Fruit fly (Drosophila melanogaster) whole organism, embryonic: ENCODE data around the gene mxt.
A peak's percentile ranks its signal among the peaks of the same experiment; 100 is the strongest.

ENCODE experiments used
- Ada2b ChIP-seq: fragments of 200-800 bp; sonication (Bioruptor generic); IDR thresholded peaks from 2 replicates; pipeline ENCODE4 v1.3.6; 2022; ENCODE audit warnings: missing biosample characterization, missing genetic modification characterization
- Awh ChIP-seq: fragments of 200-800 bp; sonication (Bioruptor generic); IDR thresholded peaks from 2 replicates; pipeline ENCODE4, ENCODE4 v1.3.6; 2022; ENCODE audit warnings: missing biosample characterization, missing genetic modification characterization
- BtbVII ChIP-seq: fragments of 200-800 bp; sonication (Bioruptor generic); optimal IDR thresholded peaks from 3 replicates; lab custom pipeline; 2017; ENCODE audit warnings: missing biosample characterization, mild to moderate bottlenecking, missing genetic modification characterization
- CG12104 ChIP-seq: fragments of 200-800 bp; sonication (Bioruptor generic); optimal IDR thresholded peaks from 3 replicates; lab custom pipeline; 2016; ENCODE audit warnings: missing biosample characterization, missing genetic modification characterization
- CG12769 ChIP-seq: fragments of 200-800 bp; sonication (Bioruptor generic); optimal IDR thresholded peaks from 2 replicates; lab custom pipeline; 2019; ENCODE audit warnings: missing biosample characterization, mild to moderate bottlenecking, missing genetic modification characterization, moderate library complexity
- CG14667 ChIP-seq: fragments of 200-800 bp; sonication (Bioruptor generic); IDR thresholded peaks from 2 replicates; pipeline ENCODE4 v1.3.6; 2022; ENCODE audit warnings: missing biosample characterization, missing genetic modification characterization
- CG1529 ChIP-seq: fragments of 200-800 bp; sonication (Bioruptor generic); optimal IDR thresholded peaks from 3 replicates; lab custom pipeline; 2018; ENCODE audit warnings: missing biosample characterization, missing genetic modification characterization
- CG17612 ChIP-seq: fragments of 200-800 bp; sonication (Bioruptor generic); IDR thresholded peaks from 2 replicates; pipeline ENCODE4 v1.3.6; 2022; ENCODE audit warnings: missing biosample characterization, missing genetic modification characterization
- CG1832 ChIP-seq: fragments of 200-800 bp; sonication (Bioruptor generic); optimal IDR thresholded peaks from 2 replicates; lab custom pipeline; 2017; ENCODE audit warnings: missing biosample characterization, mild to moderate bottlenecking, missing genetic modification characterization, inconsistent platforms
- CG32767 ChIP-seq: fragments of 200-800 bp; sonication (Bioruptor generic); IDR thresholded peaks from 2 replicates; pipeline ENCODE4 v1.3.6; 2022; ENCODE audit warnings: missing biosample characterization, missing genetic modification characterization
- CG3407 ChIP-seq: fragments of 200-800 bp; sonication (Bioruptor generic); optimal IDR thresholded peaks from 2 replicates; lab custom pipeline; 2018; ENCODE audit warnings: missing biosample characterization, mild to moderate bottlenecking, missing genetic modification characterization
- CG42726 ChIP-seq: fragments of 200-800 bp; sonication (Bioruptor generic); IDR thresholded peaks from 2 replicates; pipeline ENCODE4 v1.3.6; 2022; ENCODE audit warnings: missing biosample characterization, missing genetic modification characterization; ENCODE audit not compliant: partially characterized antibody
- CG4404 ChIP-seq: fragments of 200-800 bp; sonication (Bioruptor generic); IDR thresholded peaks from 2 replicates; pipeline ENCODE4 v1.3.6; 2022; ENCODE audit warnings: missing biosample characterization, missing genetic modification characterization
- CG6654 ChIP-seq: fragments of 200-800 bp; sonication (Bioruptor generic); optimal IDR thresholded peaks from 2 replicates; lab custom pipeline; 2017; ENCODE audit warnings: missing biosample characterization, mild to moderate bottlenecking, missing genetic modification characterization
- CG6854 ChIP-seq: fragments of 200-800 bp; sonication (Bioruptor generic); optimal IDR thresholded peaks from 3 replicates; lab custom pipeline; 2017; ENCODE audit warnings: missing biosample characterization, mild to moderate bottlenecking, missing genetic modification characterization
- CG8290 ChIP-seq, 3 experiments: fragments of 200-800 bp; sonication (Bioruptor generic); optimal IDR thresholded peaks; 2 replicates each; lab custom pipeline; 2016 to 2019; ENCODE audit warnings: missing biosample characterization in 3 of 3, missing genetic modification characterization in 3 of 3, mild to moderate bottlenecking in 2 of 3, moderate library complexity in 1 of 3
- Chrac-16 ChIP-seq: fragments of 200-800 bp; sonication (Bioruptor generic); optimal IDR thresholded peaks from 3 replicates; lab custom pipeline; 2016; ENCODE audit warnings: missing biosample characterization, missing genetic modification characterization
- D19A ChIP-seq: fragments of 200-800 bp; optimal IDR thresholded peaks from 3 replicates; lab custom pipeline; 2019; ENCODE audit warnings: missing biosample characterization, mild to moderate bottlenecking, missing genetic modification characterization, moderate library complexity
- D19B ChIP-seq: fragments of 200-800 bp; sonication (Bioruptor generic); optimal IDR thresholded peaks from 2 replicates; lab custom pipeline; 2017; ENCODE audit warnings: missing biosample characterization, mild to moderate bottlenecking, missing genetic modification characterization
- Dip3 ChIP-seq: fragments of 200-800 bp; sonication (Bioruptor generic); optimal IDR thresholded peaks from 3 replicates; lab custom pipeline; 2016; ENCODE audit warnings: missing biosample characterization, missing genetic modification characterization
- Dll ChIP-seq: fragments of 200-800 bp; sonication (Bioruptor generic); IDR thresholded peaks from 4 replicates; pipeline ENCODE4 v1.3.6; 2022; ENCODE audit warnings: missing biosample characterization, missing genetic modification characterization; ENCODE audit not compliant: partially characterized antibody
- E2f2 ChIP-seq: fragments of 200-800 bp; sonication (Bioruptor generic); IDR thresholded peaks from 2 replicates; pipeline ENCODE4 v1.3.6; 2022; ENCODE audit warnings: missing biosample characterization, missing genetic modification characterization
- Lhr ChIP-seq: fragments of 200-800 bp; sonication (Bioruptor generic); optimal IDR thresholded peaks from 3 replicates; lab custom pipeline; 2017; ENCODE audit warnings: mild to moderate bottlenecking, missing biosample characterization, missing genetic modification reagents, missing genetic modification characterization
- Max ChIP-seq: fragments of 200-800 bp; sonication (Bioruptor generic); optimal IDR thresholded peaks from 2 replicates; lab custom pipeline; 2016; ENCODE audit warnings: missing biosample characterization, mild to moderate bottlenecking, missing genetic modification characterization
- Side ChIP-seq: fragments of 200-800 bp; sonication (Bioruptor generic); optimal IDR thresholded peaks from 2 replicates; lab custom pipeline; 2016; ENCODE audit warnings: missing biosample characterization, missing genetic modification characterization
- Stat92E ChIP-seq, 3 experiments: fragments of >200 bp in 2 of 3; fragments of 200-800 bp in 1 of 3; sonication (Bioruptor generic) in 1 of 3; optimal IDR thresholded peaks; 2 replicates each; lab custom pipeline; 2017 to 2019; ENCODE audit warnings: missing biosample characterization in 3 of 3, missing genetic modification characterization in 3 of 3, mild to moderate bottlenecking in 1 of 3, moderate library complexity in 1 of 3
- Usf ChIP-seq: fragments of 200-800 bp; sonication (Bioruptor generic); optimal IDR thresholded peaks from 2 replicates; lab custom pipeline; 2017; ENCODE audit warnings: missing genotype, missing biosample characterization, missing genetic modification characterization
- ab ChIP-seq: fragments of 200-800 bp; sonication (Bioruptor generic); optimal IDR thresholded peaks from 2 replicates; lab custom pipeline; 2016; ENCODE audit warnings: missing biosample characterization, missing genetic modification characterization
- bcd ChIP-seq: fragments of 200-800 bp; sonication (Bioruptor generic); optimal IDR thresholded peaks from 2 replicates; lab custom pipeline; 2017; ENCODE audit warnings: missing biosample characterization, mild to moderate bottlenecking, missing genetic modification characterization
- chif ChIP-seq, 2 experiments: fragments of 200-800 bp; sonication (Bioruptor generic); optimal IDR thresholded peaks; 3 replicates each; lab custom pipeline; 2016; ENCODE audit warnings: missing biosample characterization in 2 of 2, missing genetic modification characterization in 2 of 2
- chm ChIP-seq: fragments of 200-800 bp; sonication (Bioruptor generic); IDR thresholded peaks from 2 replicates; pipeline ENCODE4 v1.3.6; 2022; ENCODE audit warnings: missing biosample characterization, missing genetic modification characterization
- chn ChIP-seq: fragments of 200-800 bp; sonication (Bioruptor generic); optimal IDR thresholded peaks from 2 replicates; lab custom pipeline; 2016; ENCODE audit warnings: missing biosample characterization, missing genetic modification characterization
- eyg ChIP-seq: fragments of 200-800 bp; sonication (Bioruptor generic); optimal IDR thresholded peaks from 3 replicates; lab custom pipeline; 2016; ENCODE audit warnings: missing biosample characterization, missing genetic modification characterization
- fd3F ChIP-seq: fragments of 200-800 bp; sonication (Bioruptor generic); optimal IDR thresholded peaks from 2 replicates; lab custom pipeline; 2018; ENCODE audit warnings: missing biosample characterization, mild to moderate bottlenecking, missing genetic modification characterization, moderate library complexity
- fd96Cb ChIP-seq: fragments of 200-800 bp; sonication (Bioruptor generic); optimal IDR thresholded peaks from 2 replicates; lab custom pipeline; 2018; ENCODE audit warnings: missing biosample characterization, mild to moderate bottlenecking, missing genetic modification characterization, moderate library complexity
- ham ChIP-seq: fragments of 200-800 bp; sonication (Bioruptor generic); IDR thresholded peaks from 2 replicates; pipeline ENCODE4 v1.3.6; 2022; ENCODE audit warnings: missing biosample characterization, missing genetic modification characterization
- jigr1 ChIP-seq: fragments of 200-800 bp; sonication (Bioruptor generic); IDR thresholded peaks from 3 replicates; pipeline ENCODE4 v1.3.6; 2022; ENCODE audit warnings: missing biosample characterization, missing genetic modification characterization
- jing ChIP-seq: fragments of 200-800 bp; sonication (Bioruptor generic); optimal IDR thresholded peaks from 2 replicates; lab custom pipeline; 2018; ENCODE audit warnings: missing biosample characterization, mild to moderate bottlenecking, missing genetic modification characterization
- ken ChIP-seq: fragments of 200-800 bp; sonication (Bioruptor generic); IDR thresholded peaks from 3 replicates; pipeline ENCODE4 v1.3.6; 2022; ENCODE audit warnings: missing biosample characterization, missing genetic modification characterization
- mirr ChIP-seq: fragments of 200-800 bp; sonication (Bioruptor generic); optimal IDR thresholded peaks from 3 replicates; lab custom pipeline; 2018; ENCODE audit warnings: missing biosample characterization, mild to moderate bottlenecking, missing genetic modification characterization
- mld ChIP-seq: fragments of 200-800 bp; sonication (Bioruptor generic); IDR thresholded peaks from 3 replicates; pipeline ENCODE4 v1.3.6; 2022; ENCODE audit warnings: missing biosample characterization, missing genetic modification characterization; ENCODE audit not compliant: partially characterized antibody
- onecut ChIP-seq: fragments of 200-800 bp; sonication (Bioruptor generic); IDR thresholded peaks from 2 replicates; pipeline ENCODE4 v1.3.6; 2022; ENCODE audit warnings: missing biosample characterization, missing genetic modification characterization
- phol ChIP-seq: fragments of 200-800 bp; sonication (Bioruptor generic); optimal IDR thresholded peaks from 3 replicates; lab custom pipeline; 2018; ENCODE audit warnings: missing biosample characterization, mild to moderate bottlenecking, missing genetic modification characterization, moderate library complexity
- ranshi ChIP-seq: fragments of 200-800 bp; sonication (Bioruptor generic); IDR thresholded peaks from 2 replicates; pipeline ENCODE4 v1.3.6; 2022; ENCODE audit warnings: missing biosample characterization, missing genetic modification characterization
- repo ChIP-seq: fragments of 200-800 bp; sonication (Bioruptor generic); optimal IDR thresholded peaks from 2 replicates; lab custom pipeline; 2016; ENCODE audit warnings: missing biosample characterization, missing genetic modification characterization
- sqz ChIP-seq: fragments of 200-800 bp; sonication (Bioruptor generic); optimal IDR thresholded peaks from 3 replicates; lab custom pipeline; 2018; ENCODE audit warnings: missing biosample characterization, mild to moderate bottlenecking, missing genetic modification characterization
- tgo ChIP-seq: fragments of 200-800 bp; sonication (Bioruptor generic); IDR thresholded peaks from 3 replicates; pipeline ENCODE4 v1.3.6; 2022; ENCODE audit warnings: missing biosample characterization, missing genetic modification characterization
- tup ChIP-seq: fragments of 200-800 bp; sonication (Bioruptor generic); optimal IDR thresholded peaks from 2 replicates; lab custom pipeline; 2016; ENCODE audit warnings: missing biosample characterization, mild to moderate bottlenecking, missing genetic modification characterization, moderate library complexity
- unpg ChIP-seq: fragments of 200-800 bp; sonication (Bioruptor generic); optimal IDR thresholded peaks from 3 replicates; lab custom pipeline; 2018; ENCODE audit warnings: missing biosample characterization, mild to moderate bottlenecking, missing genetic modification characterization, moderate library complexity
- z ChIP-seq: fragments of 200-800 bp; sonication (Bioruptor generic); IDR thresholded peaks from 3 replicates; pipeline ENCODE4 v1.3.6; 2022; ENCODE audit warnings: missing biosample characterization, missing genetic modification characterization

mxt gene

dm6 chr2L:4810044-4810609, 37.0 kb downstream of the mxt start (continued):
- no peak for TF ChIP-seq CG17612
- TF ChIP-seq tup (GFP tag; lab: Kevin White, UChicago): peak; percentile 19
- TF ChIP-seq mld: peak; percentile 51; the same call in 1 of the 3 replicates
- no peak for TF ChIP-seq CG4404 (GFP tag; lab: Robert Waterston, UW)
- TF ChIP-seq D19B: no peak
- TF ChIP-seq CG1529: no peak
- no peak for TF ChIP-seq jing (GFP tag; lab: Kevin White, UChicago)
- TF ChIP-seq chif (GFP tag; optimal IDR thresholded peaks at IDR 0.05; lab: Kevin White, UChicago): no peak
- TF ChIP-seq CG3407 (GFP tag; lab: Kevin White, UChicago): no peak
- TF ChIP-seq tgo (GFP tag; lab: Robert Waterston, UW): peak; percentile 28; the same call in 1 of the 3 replicates
- TF ChIP-seq CG1832 (GFP tag; lab: Kevin White, UChicago): peak; percentile 97
- TF ChIP-seq ken: no peak
- TF ChIP-seq Side (GFP tag; lab: Kevin White, UChicago): peak; percentile 26
- TF ChIP-seq bcd (GFP tag; lab: Kevin White, UChicago): peak; percentile 4
- no peak for TF ChIP-seq CG12104 (GFP tag; lab: Kevin White, UChicago)
- no peak for TF ChIP-seq Usf (GFP tag; lab: Kevin White, UChicago)
- no peak for TF ChIP-seq fd96Cb
- TF ChIP-seq fd3F (GFP tag; lab: Kevin White, UChicago): peak; percentile 14
- no peak; the same call in 1 of the 2 replicates for TF ChIP-seq onecut (GFP tag; lab: Robert Waterston, UW)
- no peak for TF ChIP-seq Dip3
- no peak for TF ChIP-seq CG6854
- peak; percentile 64 for TF ChIP-seq Max
- peak; percentile 53; the same call in 1 of the 3 replicates for TF ChIP-seq z
- TF ChIP-seq eyg: no peak
- peak; percentile 42; the same call in 1 of the 2 replicates for TF ChIP-seq ranshi (GFP tag; lab: Robert Waterston, UW)
- peak; percentile 60 for TF ChIP-seq mirr (GFP tag; lab: Kevin White, UChicago)
- TF ChIP-seq chm (GFP tag; lab: Robert Waterston, UW): peak; percentile 71; the same call in 1 of the 2 replicates
- no peak for TF ChIP-seq jigr1 (GFP tag; lab: Robert Waterston, UW)
- TF ChIP-seq Awh (GFP tag; lab: Robert Waterston, UW): no peak
- TF ChIP-seq E2f2 (GFP tag; lab: Robert Waterston, UW): peak; percentile 54
- TF ChIP-seq BtbVII (GFP tag; lab: Kevin White, UChicago): no peak
- TF ChIP-seq CG14667 (GFP tag; lab: Robert Waterston, UW): no peak
- no peak for TF ChIP-seq ham
- TF ChIP-seq unpg (GFP tag; lab: Kevin White, UChicago): peak; percentile 52
- TF ChIP-seq CG42726 (GFP tag; lab: Robert Waterston, UW): peak; percentile 74
- TF ChIP-seq Lhr: peak; percentile 100
- TF ChIP-seq Ada2b (GFP tag; lab: Robert Waterston, UW): no peak
- TF ChIP-seq CG8290 (GFP tag; optimal IDR thresholded peaks at IDR 0.05; lab: Kevin White, UChicago): peak; percentile 54
- TF ChIP-seq CG8290 (tag; optimal IDR thresholded peaks at IDR 0.05; lab: Kevin White, UChicago): peak; percentile 14 to 76
- no peak for TF ChIP-seq ab
- TF ChIP-seq Chrac-16 (GFP tag; lab: Kevin White, UChicago): peak; percentile 25
- no peak for TF ChIP-seq repo
- peak; percentile 85 for TF ChIP-seq chn (GFP tag; lab: Kevin White, UChicago)
- no peak for TF ChIP-seq CG6654 (GFP tag; lab: Kevin White, UChicago)
- TF ChIP-seq sqz (GFP tag; lab: Kevin White, UChicago): peak; percentile 95
- TF ChIP-seq Dll (GFP tag; lab: Robert Waterston, UW): peak; percentile 52; the same call in 3 of the 4 replicates
- TF ChIP-seq D19A (tag; lab: Kevin White, UChicago): peak; percentile 81
- peak in 1 of 3 experiments; percentile 91 for TF ChIP-seq Stat92E (GFP tag; optimal IDR thresholded peaks at IDR 0.05; lab: Kevin White, UChicago)
- peak; percentile 46 for TF ChIP-seq CG12769 (tag; lab: Kevin White, UChicago)
- peak; percentile 53; the same call in 1 of the 2 replicates for TF ChIP-seq CG32767 (GFP tag; lab: Robert Waterston, UW)
- TF ChIP-seq phol (tag; lab: Kevin White, UChicago): peak; percentile 38
